Worm (Caenorhabditis elegans) whole organism, young adult: ENCODE results near the gene K05D4.9.

ENCODE experiments used
- C17E4.6 ChIP-seq: fragments of 200-800 bp; sonication (Bioruptor generic); IDR thresholded peaks from 2 replicates; pipeline ENCODE4 v1.3.6; 2022; ENCODE audit warnings: missing genetic modification reagents, missing genetic modification characterization, missing compliant biosample characterization
- F10E7.11 ChIP-seq: sonication (generic microtip); optimal IDR thresholded peaks from 2 replicates; lab custom pipeline; 2017; ENCODE audit warnings: mild to moderate bottlenecking, missing genetic modification characterization, moderate library complexity, missing compliant biosample characterization
- F33H1.4 ChIP-seq: fragments of 200-800 bp; sonication (Bioruptor generic); IDR thresholded peaks from 2 replicates; pipeline ENCODE4 v1.3.6; 2022; ENCODE audit warnings: missing genetic modification reagents, missing genetic modification characterization, missing compliant biosample characterization
- F37B4.10 ChIP-seq: fragments of 200-800 bp; sonication (Bioruptor generic); IDR thresholded peaks from 2 replicates; pipeline ENCODE4 v1.3.6; 2022; ENCODE audit warnings: missing genetic modification characterization, missing compliant biosample characterization
- F52B5.7 ChIP-seq: sonication (generic microtip); optimal IDR thresholded peaks from 2 replicates; lab custom pipeline; 2016; ENCODE audit warnings: mild to moderate bottlenecking, missing genetic modification characterization, missing compliant biosample characterization
- F55B11.4 ChIP-seq: sonication (generic microtip); optimal IDR thresholded peaks from 2 replicates; lab custom pipeline; 2016; ENCODE audit warnings: missing compliant biosample characterization, missing genetic modification characterization, borderline replicate concordance; ENCODE audit not compliant: insufficient read depth
- K11D2.4 ChIP-seq: fragments of 200-800 bp; sonication (Bioruptor generic); IDR thresholded peaks from 2 replicates; pipeline ENCODE4 v1.3.6; 2022; ENCODE audit warnings: missing genetic modification reagents, missing genetic modification characterization, missing compliant biosample characterization
- T07F8.4 ChIP-seq: sonication (generic microtip); optimal IDR thresholded peaks from 2 replicates; lab custom pipeline; 2016; ENCODE audit warnings: mild to moderate bottlenecking, missing genetic modification characterization, moderate library complexity, missing compliant biosample characterization
- Y53G8AR.9 ChIP-seq: fragments of 200-800 bp; sonication (Bioruptor generic); conservative IDR thresholded peaks from 2 replicates; pipeline ENCODE4 v1.3.6; 2022; ENCODE audit warnings: missing genetic modification reagents, missing genetic modification characterization, missing compliant biosample characterization
- Y56A3A.18 ChIP-seq: fragments of 200-800 bp; sonication (Bioruptor generic); IDR thresholded peaks from 2 replicates; pipeline ENCODE4 v1.3.6; 2022; ENCODE audit warnings: missing genetic modification reagents, missing genetic modification characterization, missing compliant biosample characterization
- Y95B8A.8 ChIP-seq: fragments of 200-800 bp; sonication (Bioruptor generic); IDR thresholded peaks from 2 replicates; pipeline ENCODE4 v1.3.6; 2022; ENCODE audit warnings: missing genetic modification reagents, missing genetic modification characterization, missing compliant biosample characterization
- athp-1 ChIP-seq: sonication (generic microtip); optimal IDR thresholded peaks from 2 replicates; lab custom pipeline; 2017; ENCODE audit warnings: mild to moderate bottlenecking, missing genetic modification characterization, missing compliant biosample characterization
- attf-3 ChIP-seq: fragments of 200-800 bp; sonication (Bioruptor generic); conservative IDR thresholded peaks from 2 replicates; pipeline ENCODE4 v1.3.6; 2022; ENCODE audit warnings: missing genetic modification reagents, missing genetic modification characterization, missing compliant biosample characterization
- attf-6 ChIP-seq: fragments of 200-800 bp; sonication (Bioruptor generic); IDR thresholded peaks from 2 replicates; pipeline ENCODE4 v1.3.6; 2022; ENCODE audit warnings: missing genetic modification reagents, missing genetic modification characterization, missing compliant biosample characterization
- bed-1 ChIP-seq: fragments of 200-800 bp; sonication (Bioruptor generic); IDR thresholded peaks from 2 replicates; pipeline ENCODE4 v1.3.6; 2022; ENCODE audit warnings: missing genetic modification reagents, missing genetic modification characterization, missing compliant biosample characterization
- cebp-1 ChIP-seq, 2 experiments: fragments of 200-800 bp in 1 of 2; sonication (Bioruptor generic) in 1 of 2; sonication (generic microtip) in 1 of 2; IDR thresholded peaks in 1 of 2; optimal IDR thresholded peaks in 1 of 2; 2 replicates each; pipeline versions ENCODE4 v1.3.6 to Lab custom; 2017 to 2022; ENCODE audit warnings: missing compliant biosample characterization in 2 of 2, missing genetic modification characterization in 2 of 2, mild to moderate bottlenecking in 1 of 2, missing genetic modification reagents in 1 of 2, moderate library complexity in 1 of 2
- cebp-2 ChIP-seq: fragments of 200-800 bp; sonication (Bioruptor generic); IDR thresholded peaks from 2 replicates; pipeline ENCODE4 v1.3.6; 2022; ENCODE audit warnings: missing genetic modification characterization, missing compliant biosample characterization
- ceh-58 ChIP-seq: fragments of 200-800 bp; sonication (Bioruptor generic); IDR thresholded peaks from 2 replicates; pipeline ENCODE4 v1.3.6; 2022; ENCODE audit warnings: missing genetic modification characterization, missing compliant biosample characterization
- ceh-91 ChIP-seq: fragments of 200-800 bp; sonication (Bioruptor generic); IDR thresholded peaks from 2 replicates; pipeline ENCODE4 v1.3.6; 2022; ENCODE audit warnings: missing genetic modification reagents, missing genetic modification characterization, missing compliant biosample characterization
- dpff-1 ChIP-seq: sonication (generic microtip); optimal IDR thresholded peaks from 2 replicates; lab custom pipeline; 2017; ENCODE audit warnings: mild to moderate bottlenecking, missing genetic modification characterization, missing compliant biosample characterization
- egl-44 ChIP-seq: fragments of 200-800 bp; sonication (Bioruptor generic); IDR thresholded peaks from 2 replicates; pipeline ENCODE4 v1.3.6; 2022; ENCODE audit warnings: missing genetic modification reagents, missing genetic modification characterization, missing compliant biosample characterization
- fkh-3 ChIP-seq: sonication (generic microtip); optimal IDR thresholded peaks from 2 replicates; lab custom pipeline; 2016; ENCODE audit warnings: mild to moderate bottlenecking, missing genetic modification characterization, missing compliant biosample characterization
- hlh-12 ChIP-seq: sonication (generic microtip); optimal IDR thresholded peaks from 2 replicates; lab custom pipeline; 2016; ENCODE audit warnings: missing genetic modification characterization, missing compliant biosample characterization
- hmg-20 ChIP-seq: fragments of 200-800 bp; sonication (Bioruptor generic); IDR thresholded peaks from 2 replicates; pipeline ENCODE4 v1.3.6; 2022; ENCODE audit warnings: missing genetic modification reagents, missing genetic modification characterization, missing compliant biosample characterization
- lag-1 ChIP-seq: fragments of 200-800 bp; sonication (Bioruptor generic); IDR thresholded peaks from 2 replicates; pipeline ENCODE4 v1.3.6; 2022; ENCODE audit warnings: missing genetic modification reagents, missing genetic modification characterization, missing compliant biosample characterization
- lin-35 ChIP-seq, 3 experiments: fragments of 150-350 bp in 2 of 3; sonication (generic microtip) in 1 of 3; optimal IDR thresholded peaks; 2 replicates each; lab custom pipeline; 2014 to 2018; ENCODE audit warnings: missing biosample characterization in 3 of 3, missing genetic modification characterization in 3 of 3, missing genetic modification reagents in 3 of 3
- lsl-1 ChIP-seq: fragments of 200-800 bp; sonication (Bioruptor generic); optimal IDR thresholded peaks from 2 replicates; lab custom pipeline; 2018; ENCODE audit warnings: mild to moderate bottlenecking, missing genetic modification characterization, moderate library complexity, missing compliant biosample characterization
- lsy-27 ChIP-seq: sonication (generic microtip); optimal IDR thresholded peaks from 2 replicates; lab custom pipeline; 2017; ENCODE audit warnings: missing genetic modification characterization, mild to moderate bottlenecking, missing compliant biosample characterization, antibody characterized with exemption, missing genotype, borderline replicate concordance; ENCODE audit not compliant: insufficient read depth
- madf-6 ChIP-seq: fragments of 200-800 bp; sonication (Bioruptor generic); IDR thresholded peaks from 2 replicates; pipeline ENCODE4 v1.3.6; 2022; ENCODE audit warnings: missing genetic modification reagents, missing genetic modification characterization, missing compliant biosample characterization
- nhr-90 ChIP-seq: sonication (generic microtip); optimal IDR thresholded peaks from 2 replicates; lab custom pipeline; 2016; ENCODE audit warnings: missing genotype, mild to moderate bottlenecking, missing genetic modification characterization, missing compliant biosample characterization
- rpc-1 ChIP-seq, 2 experiments: fragments of 150-350 bp in 1 of 2; sonication (generic microtip) in 1 of 2; optimal IDR thresholded peaks; 2 replicates each; lab custom pipeline; 2014 to 2018; ENCODE audit warnings: missing biosample characterization in 1 of 2, missing genetic modification characterization in 1 of 2, missing genetic modification reagents in 1 of 2, missing genotype in 1 of 2
- snpc-1.1 ChIP-seq: sonication (generic microtip); optimal IDR thresholded peaks from 2 replicates; lab custom pipeline; 2017; ENCODE audit warnings: missing genetic modification characterization, mild to moderate bottlenecking, missing compliant biosample characterization, antibody characterized with exemption, moderate library complexity, missing genotype, missing genetic modification reagents; ENCODE audit not compliant: insufficient read depth
- somi-1 ChIP-seq: fragments of 200-800 bp; sonication (Bioruptor generic); optimal IDR thresholded peaks from 2 replicates; lab custom pipeline; 2018; ENCODE audit warnings: mild to moderate bottlenecking, missing genetic modification characterization, missing compliant biosample characterization
- tbp1 ChIP-seq: fragments of 200-800 bp; sonication (Bioruptor generic); optimal IDR thresholded peaks from 2 replicates; lab custom pipeline; 2018; ENCODE audit warnings: mild to moderate bottlenecking, missing genetic modification characterization, missing compliant biosample characterization
- unc-130 ChIP-seq: sonication (generic microtip); optimal IDR thresholded peaks from 2 replicates; lab custom pipeline; 2016; ENCODE audit warnings: missing genetic modification reagents, missing genetic modification characterization, missing compliant biosample characterization
- xnd-1 ChIP-seq: sonication (generic microtip); optimal IDR thresholded peaks from 2 replicates; lab custom pipeline; 2016; ENCODE audit warnings: missing genotype, missing genetic modification reagents, missing genetic modification characterization, missing compliant biosample characterization
- zfh-2 ChIP-seq: fragments of 200-800 bp; sonication (Bioruptor generic); conservative IDR thresholded peaks from 2 replicates; pipeline ENCODE4 v1.3.6; 2022; ENCODE audit warnings: missing genetic modification reagents, missing genetic modification characterization, missing compliant biosample characterization
- ztf-3 ChIP-seq: fragments of 200-800 bp; sonication (Bioruptor generic); optimal IDR thresholded peaks from 2 replicates; lab custom pipeline; 2018; ENCODE audit warnings: mild to moderate bottlenecking, missing genetic modification characterization, missing compliant biosample characterization
- ztf-6 ChIP-seq: fragments of 200-800 bp; sonication (Bioruptor generic); IDR thresholded peaks from 2 replicates; pipeline ENCODE4 v1.3.6; 2022; ENCODE audit warnings: missing genetic modification reagents, missing genetic modification characterization, missing compliant biosample characterization

K05D4.9 gene

DNA sequence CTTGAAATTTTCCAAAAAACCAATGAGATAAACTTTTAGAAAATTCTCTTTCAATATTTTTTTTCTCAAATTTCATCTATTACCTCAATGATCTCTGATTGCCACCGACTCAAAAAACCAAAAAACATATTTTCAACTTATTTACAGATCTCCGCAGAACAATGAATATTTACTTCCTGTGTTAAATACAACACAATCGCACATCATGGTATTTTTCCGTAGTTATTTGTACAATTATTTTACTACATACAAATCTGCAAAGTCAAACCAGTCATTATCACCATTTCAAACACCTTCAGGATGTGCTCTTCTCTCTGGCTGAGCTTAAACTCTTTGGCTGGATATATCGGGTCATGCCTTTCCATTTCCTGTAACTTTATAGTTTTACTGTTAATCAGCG lies 5.7 kb downstream of the K05D4.9 start, which contains the start of gene str-108 (continued):
- TF ChIP-seq xnd-1: no peak

DNA sequence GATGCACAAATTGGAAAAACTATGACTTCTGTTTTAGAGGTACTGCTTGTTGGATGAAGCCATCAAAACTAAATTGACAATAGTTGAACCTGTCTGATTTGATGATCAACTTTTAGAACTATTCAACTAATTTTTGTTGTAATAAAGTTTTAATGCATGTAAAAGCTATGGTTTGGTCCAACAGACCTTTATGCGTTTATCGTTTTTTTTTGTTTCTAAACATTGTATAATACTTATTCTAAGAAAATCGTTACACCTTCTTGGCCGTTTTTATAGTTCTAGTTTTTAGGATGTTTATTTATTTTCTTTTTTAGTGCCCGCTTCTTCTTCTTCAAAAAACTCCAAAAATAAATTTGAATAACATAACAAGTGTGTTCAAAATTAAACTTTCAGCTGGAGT lies 7.9 kb downstream of the K05D4.9 start, which contains the start of gene F10A3.12:
F10A3.12 (plus strand) TSS at position 301 of the 400 bp plus-strand sequence.
- TF ChIP-seq unc-130 (GFP tag; lab: Kevin White, UChicago): no peak
- TF ChIP-seq Y95B8A.8 (GFP tag; lab: Robert Waterston, UW): no peak
- no peak for TF ChIP-seq cebp-2 (GFP tag; lab: Robert Waterston, UW)
- no peak for TF ChIP-seq hmg-20 (GFP tag; lab: Robert Waterston, UW)
- no peak for TF ChIP-seq xnd-1
- TF ChIP-seq rpc-1 (optimal IDR thresholded peaks at IDR 0.05; lab: Kevin White, UChicago): no peak
- no peak for TF ChIP-seq rpc-1 (tag; optimal IDR thresholded peaks at IDR 0.05; lab: Kevin White, UChicago)
- TF ChIP-seq K11D2.4: no peak
- no peak for TF ChIP-seq F52B5.7 (tag; lab: Kevin White, UChicago)
- no peak for TF ChIP-seq lsy-27
- no peak for TF ChIP-seq somi-1
- TF ChIP-seq ztf-3 (GFP tag; lab: Kevin White, UChicago): no peak
- TF ChIP-seq, all 124 proteins: peak for 0

ce11 chrV:16162124-16162735 lies 9.4 kb downstream of the K05D4.9 start, which contains the start of the genes str-109 and F10A3.11:
TSS of gene str-109 (minus strand) at chrV:16162224.
TSS of gene F10A3.11 (plus strand) at chrV:16162685.
- TF ChIP-seq F10E7.11 (tag; lab: Kevin White, UChicago) (no peak), ceh-58 (GFP tag; lab: Robert Waterston, UW) (no peak), Y56A3A.18 (no peak), ceh-91 (no peak), dpff-1 (no peak), attf-6 (GFP tag; lab: Robert Waterston, UW) (no peak), lsl-1 (GFP tag; lab: Kevin White, UChicago) (no peak), hlh-12 (tag; lab: Kevin White, UChicago) (no peak), xnd-1 (no peak), madf-6 (GFP tag; lab: Robert Waterston, UW) (no peak), F52B5.7 (tag; lab: Kevin White, UChicago) (no peak), C17E4.6 (no peak), fkh-3 (tag; lab: Kevin White, UChicago) (no peak)

- TF ChIP-seq bed-1 (GFP tag; lab: Robert Waterston, UW) (no peak), K11D2.4 (no peak), cebp-1 (GFP tag; IDR thresholded peaks at IDR 0.05; lab: Robert Waterston, UW) (peak; percentile 85), cebp-1 (tag; optimal IDR thresholded peaks at IDR 0.05; lab: Kevin White, UChicago) (peak; percentile 96)
Observed at ce11 chrV:16160087-16160486, 11.5 kb downstream of the K05D4.9 start.

ce11 chrV:16159594-16159993 lies 12.0 kb downstream of the K05D4.9 start, which contains the start of gene F10A3.17:
TSS of gene F10A3.17 (minus strand) at chrV:16159694.
- TF ChIP-seq attf-3 (GFP tag; lab: Robert Waterston, UW) (no peak), snpc-1.1 (no peak), F55B11.4 (tag; lab: Kevin White, UChicago) (no peak)
- TF ChIP-seq, all 124 proteins: peak for 0

DNA sequence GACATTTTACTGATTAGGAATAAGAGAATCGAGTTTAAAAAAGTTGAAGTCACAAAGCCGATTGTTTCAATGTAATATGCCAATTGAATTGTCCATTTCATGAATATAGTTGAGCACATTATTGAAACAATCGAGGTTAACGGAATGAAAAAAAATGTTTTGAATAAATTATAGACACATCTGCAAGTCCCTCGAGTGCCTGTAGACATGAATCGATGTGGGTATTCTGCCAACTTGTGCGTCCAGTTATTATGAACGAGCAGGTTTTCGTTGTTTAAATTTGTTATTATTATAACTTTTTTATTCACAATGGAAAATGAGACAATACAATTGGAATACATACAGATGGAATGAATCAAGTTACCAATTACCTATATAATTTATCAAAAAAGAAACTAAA lies 13.2 kb downstream of the K05D4.9 start, which contains the start of gene str-99:
str-99 (minus strand) TSS at position 101 of the 400 bp plus-strand sequence.
- TF ChIP-seq athp-1 (tag; lab: Kevin White, UChicago): no peak
- no peak for TF ChIP-seq F37B4.10 (GFP tag; lab: Robert Waterston, UW)
- no peak for TF ChIP-seq tbp1 (GFP tag; lab: Kevin White, UChicago)
- TF ChIP-seq somi-1: no peak
- no peak for TF ChIP-seq lag-1 (GFP tag; lab: Robert Waterston, UW)
- no peak for TF ChIP-seq egl-44 (GFP tag; lab: Robert Waterston, UW)
- TF ChIP-seq zfh-2 (GFP tag; lab: Robert Waterston, UW): no peak
- no peak for TF ChIP-seq Y53G8AR.9 (GFP tag; lab: Robert Waterston, UW)
- no peak for TF ChIP-seq ztf-6 (GFP tag; lab: Robert Waterston, UW)
- TF ChIP-seq unc-130 (GFP tag; lab: Kevin White, UChicago): no peak
- no peak for TF ChIP-seq lin-35 (GFP tag; optimal IDR thresholded peaks at IDR 0.05; lab: Kevin White, UChicago)
- no peak for TF ChIP-seq lsy-27
- TF ChIP-seq nhr-90: no peak
- TF ChIP-seq T07F8.4 (tag; lab: Kevin White, UChicago): no peak
- TF ChIP-seq F33H1.4 (GFP tag; lab: Robert Waterston, UW): no peak
